Worm (Caenorhabditis elegans) whole organism, mixed stage, embryonic: ENCODE data around the gene droe-8.

Experiments
- lin-13 ChIP-seq: fragments of 150-350 bp; optimal IDR thresholded peaks from 2 replicates; lab custom pipeline; 2014; ENCODE audit warnings: missing biosample characterization, missing genetic modification characterization
- mep-1 ChIP-seq: fragments of 150-350 bp; optimal IDR thresholded peaks from 2 replicates; lab custom pipeline; 2017; ENCODE audit warnings: missing biosample characterization, missing genetic modification reagents, missing genetic modification characterization, inconsistent platforms
- mls-2 ChIP-seq: sonication (generic microtip); optimal IDR thresholded peaks from 2 replicates; lab custom pipeline; 2016; ENCODE audit warnings: mild to moderate bottlenecking, missing genetic modification characterization, moderate library complexity, missing compliant biosample characterization

ce11 chrV:8765938-8766337 is 39.6 kb downstream of the droe-8 start, which contains the start of gene B0507.9:
- TF ChIP-seq lin-13 (tag; lab: Kevin White, UChicago) (no peak), mep-1 (no peak), mls-2 (tag; lab: Kevin White, UChicago) (no peak)
